Fruit fly (Drosophila melanogaster) whole organism, adult: ENCODE data around the gene Megf8.

ENCODE experiments used
- CG7045 ChIP-seq: fragments of 200-800 bp; sonication (Bioruptor generic); optimal IDR thresholded peaks from 2 replicates; lab custom pipeline; 2017; ENCODE audit warnings: missing biosample characterization, mild to moderate bottlenecking, missing genetic modification characterization
- Crg-1 ChIP-seq: fragments of 200-800 bp; sonication (Bioruptor generic); optimal IDR thresholded peaks from 2 replicates; lab custom pipeline; 2016; ENCODE audit warnings: missing biosample characterization, missing genetic modification characterization
- cnc ChIP-seq, 2 experiments: fragments of >200 bp; optimal IDR thresholded peaks; 2 replicates each; lab custom pipeline; 2017

DNA sequence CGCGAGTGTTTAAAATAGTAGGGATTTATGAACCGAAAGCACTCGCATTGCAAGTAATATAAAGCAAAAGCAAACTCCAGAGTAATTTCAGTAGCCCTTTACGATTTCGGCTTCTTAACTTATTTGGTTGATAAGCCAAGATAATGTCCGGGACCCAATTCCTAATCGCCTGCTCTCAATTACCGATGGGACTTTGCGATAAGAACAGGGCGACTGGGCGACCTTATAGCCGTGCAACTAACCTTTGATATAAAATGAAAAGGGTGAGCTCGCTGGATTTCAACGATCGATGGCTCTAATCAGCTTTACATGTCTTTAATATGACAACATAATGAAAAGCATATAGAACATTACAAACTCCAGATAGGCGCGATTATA is 45.2 kb upstream of the Megf8 start, which contains the start of gene CG7227:
- no peak for TF ChIP-seq Crg-1 (GFP tag; lab: Kevin White, UChicago)
- no peak for TF ChIP-seq cnc (optimal IDR thresholded peaks at IDR 0.05; lab: Kevin White, UChicago)
- no peak for TF ChIP-seq CG7045
